Fruit fly (Drosophila melanogaster) whole organism, wandering third instar larva: Measurements from ENCODE around the gene CG32075.

Experiments used
- CG32264 ChIP-seq: fragments of 200-800 bp; sonication (Bioruptor generic); optimal IDR thresholded peaks from 2 replicates; lab custom pipeline; 2016; ENCODE audit warnings: missing biosample characterization, missing genetic modification characterization
- CrebA ChIP-seq: fragments of 200-800 bp; sonication (Bioruptor generic); optimal IDR thresholded peaks from 2 replicates; lab custom pipeline; 2016; ENCODE audit warnings: missing biosample characterization, mild to moderate bottlenecking, missing genetic modification characterization, borderline replicate concordance
- Dfd ChIP-seq: fragments of >200 bp; optimal IDR thresholded peaks from 2 replicates; lab custom pipeline; 2017; ENCODE audit warnings: missing biosample characterization, missing genetic modification characterization
- Dif ChIP-seq: fragments of 200-275, 200-300 bp; sonication (Bioruptor generic); optimal IDR thresholded peaks from 2 replicates; lab custom pipeline; 2018; ENCODE audit warnings: missing biosample characterization, missing genetic modification characterization; ENCODE audit not compliant: partially characterized antibody
- GATAd ChIP-seq: sonication (Bioruptor generic); optimal IDR thresholded peaks from 2 replicates; lab custom pipeline; 2016; ENCODE audit warnings: missing biosample characterization, missing genetic modification characterization
- HLH106 ChIP-seq: fragments of 200-800 bp; optimal IDR thresholded peaks from 3 replicates; lab custom pipeline; 2019; ENCODE audit warnings: missing biosample characterization, mild to moderate bottlenecking, missing genetic modification characterization, moderate library complexity
- Hnf4 ChIP-seq: fragments of 200-800 bp; sonication (Bioruptor generic); optimal IDR thresholded peaks from 2 replicates; lab custom pipeline; 2016; ENCODE audit warnings: missing biosample characterization, mild to moderate bottlenecking, missing genetic modification characterization
- Hr78 ChIP-seq: fragments of >200 bp; optimal IDR thresholded peaks from 2 replicates; lab custom pipeline; 2017; ENCODE audit warnings: missing biosample characterization, missing genetic modification characterization
- Hr83 ChIP-seq: fragments of 200-300 bp; sonication (Bioruptor generic); optimal IDR thresholded peaks from 2 replicates; lab custom pipeline; 2016; ENCODE audit warnings: missing biosample characterization, mild to moderate bottlenecking, missing genetic modification characterization, moderate library complexity; ENCODE audit not compliant: poor library complexity, severe bottlenecking
- Jra ChIP-seq: sonication (Bioruptor generic); optimal IDR thresholded peaks from 2 replicates; lab custom pipeline; 2016; ENCODE audit warnings: missing biosample characterization, missing genetic modification characterization
- Myc ChIP-seq: fragments of >200 bp; optimal IDR thresholded peaks from 2 replicates; lab custom pipeline; 2017
- N ChIP-seq: fragments of >200 bp; optimal IDR thresholded peaks from 2 replicates; lab custom pipeline; 2018; ENCODE audit warnings: missing biosample characterization, missing external identifiers, missing genetic modification characterization
- OdsH ChIP-seq: fragments of 200-800 bp; sonication (Bioruptor generic); optimal IDR thresholded peaks from 2 replicates; lab custom pipeline; 2016; ENCODE audit warnings: missing biosample characterization, mild to moderate bottlenecking, missing genetic modification characterization
- Sp1 ChIP-seq: fragments of 200-800 bp; sonication (Bioruptor generic); optimal IDR thresholded peaks from 3 replicates; lab custom pipeline; 2019; ENCODE audit warnings: missing biosample characterization, mild to moderate bottlenecking, missing genetic modification characterization, moderate library complexity
- Vsx2 ChIP-seq: fragments of 200-300, 225-300 bp; sonication (Bioruptor generic); optimal IDR thresholded peaks from 2 replicates; lab custom pipeline; 2018; ENCODE audit warnings: missing biosample characterization, missing genetic modification characterization; ENCODE audit not compliant: partially characterized antibody
- br ChIP-seq: fragments of 200-800 bp; sonication (Bioruptor generic); optimal IDR thresholded peaks from 2 replicates; lab custom pipeline; 2016; ENCODE audit warnings: missing biosample characterization, missing genetic modification characterization
- brk ChIP-seq: fragments of 200-800 bp; sonication (Bioruptor generic); optimal IDR thresholded peaks from 2 replicates; lab custom pipeline; 2016; ENCODE audit warnings: missing biosample characterization, mild to moderate bottlenecking, missing genetic modification characterization
- dl ChIP-seq, 2 experiments: fragments of 175-275, 200-275 bp in 1 of 2; fragments of 200-275 bp in 1 of 2; sonication (Bioruptor generic); optimal IDR thresholded peaks; lab custom pipeline; 2018; ENCODE audit warnings: mild to moderate bottlenecking in 2 of 2, missing biosample characterization in 2 of 2, missing genetic modification characterization in 2 of 2, moderate library complexity in 2 of 2; ENCODE audit not compliant: partially characterized antibody in 2 of 2, insufficient read depth in 1 of 2
- dmrt93B ChIP-seq: fragments of 200-800 bp; sonication (Bioruptor generic); optimal IDR thresholded peaks from 2 replicates; lab custom pipeline; 2018; ENCODE audit warnings: missing biosample characterization, mild to moderate bottlenecking, missing genetic modification characterization
- dsf ChIP-seq: sonication (Bioruptor generic); optimal IDR thresholded peaks from 2 replicates; lab custom pipeline; 2016; ENCODE audit warnings: missing biosample characterization, missing genetic modification characterization, borderline replicate concordance
- ey ChIP-seq: fragments of 200-800 bp; sonication (Bioruptor generic); optimal IDR thresholded peaks from 2 replicates; lab custom pipeline; 2016; ENCODE audit warnings: missing biosample characterization, missing genetic modification characterization
- foxo ChIP-seq, 2 experiments: fragments of 200-800 bp; sonication (Bioruptor generic); optimal IDR thresholded peaks; 2 replicates in 1 of 2; 3 replicates in 1 of 2; lab custom pipeline; 2016 to 2017; ENCODE audit warnings: missing biosample characterization in 2 of 2, missing genetic modification characterization in 2 of 2
- fru ChIP-seq: fragments of 200-800 bp; sonication (Bioruptor generic); optimal IDR thresholded peaks from 3 replicates; lab custom pipeline; 2016; ENCODE audit warnings: missing biosample characterization, mild to moderate bottlenecking, missing genetic modification characterization
- h ChIP-seq: fragments of 200-800 bp; sonication (Bioruptor generic); optimal IDR thresholded peaks from 3 replicates; lab custom pipeline; 2016; ENCODE audit warnings: missing biosample characterization, mild to moderate bottlenecking, missing genetic modification characterization
- lola ChIP-seq: fragments of >200 bp; optimal IDR thresholded peaks from 2 replicates; lab custom pipeline; 2017; ENCODE audit warnings: missing biosample characterization, missing genetic modification characterization
- pan ChIP-seq: fragments of >200 bp; optimal IDR thresholded peaks from 2 replicates; lab custom pipeline; 2017
- psq ChIP-seq: fragments of 200-800 bp; sonication (Bioruptor generic); optimal IDR thresholded peaks from 3 replicates; lab custom pipeline; 2017; ENCODE audit warnings: missing biosample characterization, mild to moderate bottlenecking, missing genetic modification characterization, moderate library complexity
- rgr ChIP-seq: fragments of 200-800 bp; sonication (Bioruptor generic); optimal IDR thresholded peaks from 3 replicates; lab custom pipeline; 2016; ENCODE audit warnings: missing biosample characterization, mild to moderate bottlenecking, missing genetic modification characterization
- sage ChIP-seq: fragments of 200-800 bp; sonication (Bioruptor generic); optimal IDR thresholded peaks from 2 replicates; lab custom pipeline; 2016; ENCODE audit warnings: missing biosample characterization, mild to moderate bottlenecking, missing genetic modification characterization
- sv ChIP-seq: fragments of 200-800 bp; sonication (Bioruptor generic); optimal IDR thresholded peaks from 3 replicates; lab custom pipeline; 2016; ENCODE audit warnings: missing biosample characterization, missing genetic modification characterization
- tai ChIP-seq: sonication (Bioruptor generic); optimal IDR thresholded peaks from 2 replicates; lab custom pipeline; 2016; ENCODE audit warnings: missing biosample characterization, missing genetic modification characterization
- usp ChIP-seq: fragments of >200 bp; optimal IDR thresholded peaks from 2 replicates; lab custom pipeline; 2017; ENCODE audit warnings: missing biosample characterization, missing genetic modification characterization
- woc ChIP-seq: sonication (Bioruptor generic); optimal IDR thresholded peaks from 2 replicates; lab custom pipeline; 2016; ENCODE audit warnings: missing biosample characterization, mild to moderate bottlenecking, missing genetic modification characterization

Gene CG32075

dm6 chr3L:11083605-11084004 is 18.9 kb upstream of the CG32075 start:
- TF ChIP-seq psq = peak; percentile 60
- peak; percentile 87 for TF ChIP-seq rgr (GFP tag; lab: Kevin White, UChicago)
- TF ChIP-seq Hr83 (GFP tag; lab: Kevin White, UChicago) = no peak
- no peak for TF ChIP-seq Jra (GFP tag; lab: Kevin White, UChicago)
- TF ChIP-seq, all 38 proteins: peak for 2

dm6 chr3L:11074043-11074853 is 9.5 kb upstream of the CG32075 start, which contains the start of the genes Pfdn2 and Noc1:
Gene Pfdn2 (minus strand): TSS chr3L:11074388.
Gene Noc1 (plus strand): TSS chr3L:11074769.
- no peak for TF ChIP-seq CG32264 (GFP tag; lab: Kevin White, UChicago)
- TF ChIP-seq psq = peak; percentile 54
- peak; percentile 55 for TF ChIP-seq Myc (lab: Kevin White, UChicago)
- no peak for TF ChIP-seq Hr83 (GFP tag; lab: Kevin White, UChicago)
- no peak for TF ChIP-seq tai (GFP tag; lab: Kevin White, UChicago)
- TF ChIP-seq Jra (GFP tag; lab: Kevin White, UChicago) = no peak
- TF ChIP-seq GATAd (GFP tag; lab: Kevin White, UChicago) = no peak
- no peak for TF ChIP-seq h (GFP tag; lab: Kevin White, UChicago)
- no peak for TF ChIP-seq pan
- TF ChIP-seq ey (GFP tag; lab: Kevin White, UChicago) = no peak
- TF ChIP-seq usp (GFP tag; lab: Kevin White, UChicago) = no peak
- no peak for TF ChIP-seq Sp1 (GFP tag; lab: Kevin White, UChicago)
- no peak for TF ChIP-seq br (GFP tag; lab: Kevin White, UChicago)
- TF ChIP-seq OdsH (GFP tag; lab: Kevin White, UChicago) = no peak
- TF ChIP-seq Dif (GFP tag; lab: Kevin White, UChicago) = no peak
- no peak for TF ChIP-seq lola
- no peak for TF ChIP-seq CrebA (GFP tag; lab: Kevin White, UChicago)
- peak; percentile 24 for TF ChIP-seq sv (GFP tag; lab: Kevin White, UChicago)
- TF ChIP-seq brk (GFP tag; lab: Kevin White, UChicago) = no peak
- peak; percentile 51 for TF ChIP-seq dsf (GFP tag; lab: Kevin White, UChicago)
- TF ChIP-seq woc = no peak
- TF ChIP-seq HLH106 (tag; lab: Kevin White, UChicago) = no peak
- no peak for TF ChIP-seq sage (GFP tag; lab: Kevin White, UChicago)

- TF ChIP-seq Dfd (GFP tag; lab: Kevin White, UChicago) (no peak), N (no peak), dsf (GFP tag; lab: Kevin White, UChicago) (no peak), woc (no peak), fru (no peak), CrebA (GFP tag; lab: Kevin White, UChicago) (no peak), Hr83 (GFP tag; lab: Kevin White, UChicago) (no peak), dmrt93B (GFP tag; lab: Kevin White, UChicago) (no peak), psq (no peak), h (GFP tag; lab: Kevin White, UChicago) (no peak), foxo (GFP tag; optimal IDR thresholded peaks at IDR 0.05; lab: Kevin White, UChicago) (no peak), Vsx2 (no peak), dl (GFP tag; optimal IDR thresholded peaks at IDR 0.05; lab: Kevin White, UChicago; ENCODE audit: insufficient read depth in 1 of 2, partially characterized antibody in 2 of 2) (no peak), Jra (GFP tag; lab: Kevin White, UChicago) (no peak), Sp1 (GFP tag; lab: Kevin White, UChicago) (no peak), Hnf4 (no peak), Hr78 (GFP tag; lab: Kevin White, UChicago) (no peak), usp (GFP tag; lab: Kevin White, UChicago) (no peak), sv (GFP tag; lab: Kevin White, UChicago) (no peak), pan (no peak)
- TF ChIP-seq, all 38 proteins: peak for 0
Observed at dm6 chr3L:11071057-11071456, 6.3 kb upstream of the CG32075 start.
